Fruit fly (Drosophila melanogaster) whole organism, prepupa: Measurements from ENCODE around the gene Vps53.

Experiments used
- Blimp-1 ChIP-seq: fragments of 200-800 bp; sonication (Bioruptor generic); optimal IDR thresholded peaks from 3 replicates; lab custom pipeline; 2017; ENCODE audit warnings: missing biosample characterization, missing genetic modification characterization, mild to moderate bottlenecking, moderate library complexity, missing genetic modification reagents
- CG3032 ChIP-seq: fragments of 200-800 bp; optimal IDR thresholded peaks from 2 replicates; lab custom pipeline; 2019; ENCODE audit warnings: missing biosample characterization, mild to moderate bottlenecking, missing genetic modification characterization, moderate library complexity
- Ets96B ChIP-seq: fragments of 200-800 bp; optimal IDR thresholded peaks from 2 replicates; lab custom pipeline; 2019; ENCODE audit warnings: missing biosample characterization, mild to moderate bottlenecking, missing genetic modification characterization, moderate library complexity
- Gug ChIP-seq: fragments of 200-800 bp; sonication (Bioruptor generic); IDR thresholded peaks from 2 replicates; pipeline ENCODE4 v1.3.6; 2022; ENCODE audit warnings: missing biosample characterization, missing genetic modification characterization
- Hr38 ChIP-seq: sonication (Bioruptor generic); optimal IDR thresholded peaks from 2 replicates; lab custom pipeline; 2016; ENCODE audit warnings: missing biosample characterization, missing genetic modification characterization
- Sox14 ChIP-seq: fragments of 200-800 bp; sonication (Bioruptor generic); optimal IDR thresholded peaks from 3 replicates; lab custom pipeline; 2016; ENCODE audit warnings: missing biosample characterization, missing genetic modification characterization
- fd59A ChIP-seq: fragments of 200-800 bp; sonication (Bioruptor generic); optimal IDR thresholded peaks from 2 replicates; lab custom pipeline; 2017; ENCODE audit warnings: missing biosample characterization, mild to moderate bottlenecking, missing genetic modification characterization, missing genetic modification reagents

DNA sequence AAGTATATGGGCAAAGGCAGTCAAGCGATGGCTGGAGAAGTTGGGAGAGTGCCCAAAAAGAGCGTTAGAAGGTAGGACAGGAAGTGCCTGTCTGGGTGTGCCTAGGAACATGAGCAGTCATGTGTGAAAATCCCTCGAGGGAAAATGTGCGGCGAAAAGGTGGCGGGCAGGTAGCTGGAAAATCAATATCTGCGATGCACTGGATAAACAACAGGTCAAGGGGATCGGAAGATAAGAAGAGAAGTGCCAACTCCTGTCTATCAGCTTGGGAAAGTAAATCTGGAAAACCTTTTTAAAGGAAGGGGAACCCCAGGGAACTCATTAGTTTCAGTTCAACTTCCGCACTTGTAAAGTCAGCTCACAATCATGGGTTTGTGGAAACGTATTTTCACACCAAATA is 7.5 kb downstream of the Vps53 start:
- TF ChIP-seq Hr38 (no peak), CG3032 (tag; lab: Kevin White, UChicago) (no peak), Gug (GFP tag; lab: Robert Waterston, UW) (no peak), fd59A (no peak), Ets96B (tag; lab: Kevin White, UChicago) (no peak), Blimp-1 (no peak), Sox14 (GFP tag; lab: Kevin White, UChicago) (no peak)
